Worm (Caenorhabditis elegans) whole organism, young adult: ENCODE measurements around the gene Y73C8C.4.

Experiments used
- F52B5.7 ChIP-seq: sonication (generic microtip); optimal IDR thresholded peaks from 2 replicates; lab custom pipeline; 2016; ENCODE audit warnings: mild to moderate bottlenecking, missing genetic modification characterization, missing compliant biosample characterization
- akir-1 ChIP-seq: fragments of 200-800 bp; sonication (Bioruptor generic); optimal IDR thresholded peaks from 2 replicates; lab custom pipeline; 2018; ENCODE audit warnings: mild to moderate bottlenecking, missing genetic modification characterization, moderate library complexity, missing compliant biosample characterization
- ccch-3 ChIP-seq: fragments of 200-800 bp; sonication (Bioruptor generic); optimal IDR thresholded peaks from 2 replicates; lab custom pipeline; 2018; ENCODE audit warnings: mild to moderate bottlenecking, missing genetic modification characterization, missing compliant biosample characterization
- ekl-4 ChIP-seq: fragments of 200-800 bp; sonication (Bioruptor generic); IDR thresholded peaks from 2 replicates; pipeline ENCODE4 v1.3.6; 2022; ENCODE audit warnings: missing genetic modification reagents, missing genetic modification characterization, missing compliant biosample characterization
- rpc-1 ChIP-seq, 2 experiments: fragments of 150-350 bp in 1 of 2; sonication (generic microtip) in 1 of 2; optimal IDR thresholded peaks; 2 replicates each; lab custom pipeline; 2014 to 2018; ENCODE audit warnings: missing biosample characterization in 1 of 2, missing genetic modification characterization in 1 of 2, missing genetic modification reagents in 1 of 2, missing genotype in 1 of 2
- ztf-3 ChIP-seq: fragments of 200-800 bp; sonication (Bioruptor generic); optimal IDR thresholded peaks from 2 replicates; lab custom pipeline; 2018; ENCODE audit warnings: mild to moderate bottlenecking, missing genetic modification characterization, missing compliant biosample characterization

DNA sequence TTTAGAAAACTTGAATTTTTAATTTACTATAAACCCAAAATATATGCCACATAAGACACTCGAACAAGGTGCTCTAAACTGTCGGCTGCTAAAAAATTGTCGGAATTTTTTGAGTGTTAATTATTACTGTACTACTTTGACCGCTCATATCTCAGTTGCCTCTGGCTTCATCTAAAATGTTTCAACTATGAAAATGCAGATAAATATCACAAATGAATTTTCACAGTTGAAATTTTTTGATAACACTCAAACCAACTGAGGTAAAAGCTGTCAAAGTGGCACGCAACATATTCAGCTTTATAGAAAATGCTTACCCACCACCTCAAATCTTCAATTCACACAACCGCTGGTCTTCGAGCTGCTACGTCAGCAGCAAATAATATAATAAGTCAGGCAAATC, 13.2 kb downstream of the Y73C8C.4 start, which contains the start of gene acs-21:
- TF ChIP-seq ztf-3: no peak
- TF ChIP-seq ekl-4: no peak
- no peak for TF ChIP-seq ccch-3 (GFP tag; lab: Kevin White, UChicago)
- TF ChIP-seq F52B5.7: no peak
- no peak for TF ChIP-seq akir-1 (GFP tag; lab: Kevin White, UChicago)
- TF ChIP-seq rpc-1 (optimal IDR thresholded peaks at IDR 0.05; lab: Kevin White, UChicago): no peak
- TF ChIP-seq rpc-1 (tag; optimal IDR thresholded peaks at IDR 0.05; lab: Kevin White, UChicago): no peak
